Worm (Caenorhabditis elegans) whole organism, midembryonic: ENCODE data around the gene F23H12.3.
A peak's percentile ranks its signal among the peaks of the same experiment; 100 is the strongest.

ENCODE experiments used
- cog-1 ChIP-seq: sonication (generic microtip); optimal IDR thresholded peaks from 2 replicates; lab custom pipeline; 2016; ENCODE audit warnings: missing genetic modification characterization, missing compliant biosample characterization
- flt-1 ChIP-seq: fragments of 200-800 bp; sonication (Bioruptor generic); IDR thresholded peaks from 2 replicates; pipeline ENCODE4 v1.3.6; 2022; ENCODE audit warnings: missing genetic modification characterization, missing compliant biosample characterization
- klf-2 ChIP-seq: fragments of 200-800 bp; sonication (Bioruptor generic); conservative IDR thresholded peaks from 2 replicates; pipeline ENCODE4 v1.3.6; 2022; ENCODE audit warnings: missing genetic modification reagents, missing genetic modification characterization, missing compliant biosample characterization
- med-1 ChIP-seq: sonication (generic microtip); optimal IDR thresholded peaks from 2 replicates; lab custom pipeline; 2017; ENCODE audit warnings: missing genetic modification characterization, mild to moderate bottlenecking, missing compliant biosample characterization, antibody characterized with exemption, missing genetic modification reagents; ENCODE audit not compliant: insufficient read depth
- ref-1 ChIP-seq: fragments of 200-800 bp; sonication (Bioruptor generic); conservative IDR thresholded peaks from 2 replicates; pipeline ENCODE4 v1.3.6; 2022; ENCODE audit warnings: missing genetic modification reagents, missing genetic modification characterization, missing compliant biosample characterization
- tab-1 ChIP-seq: fragments of 200-800 bp; sonication (Bioruptor generic); IDR thresholded peaks from 2 replicates; pipeline ENCODE4 v1.3.6; 2022; ENCODE audit warnings: missing genetic modification characterization, missing compliant biosample characterization
- ztf-29 ChIP-seq: fragments of 200-800 bp; sonication (Bioruptor generic); IDR thresholded peaks from 2 replicates; pipeline ENCODE4 v1.3.6; 2022; ENCODE audit warnings: missing genetic modification reagents, missing genetic modification characterization, missing compliant biosample characterization

- no peak for TF ChIP-seq ztf-29
- TF ChIP-seq klf-2 = peak; percentile 72
- TF ChIP-seq ref-1 (GFP tag; lab: Robert Waterston, UW) = no peak
- peak; percentile 87 for TF ChIP-seq flt-1 (GFP tag; lab: Robert Waterston, UW)
- peak; percentile 54 for TF ChIP-seq med-1 (GFP tag; lab: Kevin White, UChicago)
- no peak for TF ChIP-seq tab-1
- peak; percentile 83 for TF ChIP-seq cog-1 (tag; lab: Kevin White, UChicago)
These were observed 1.5 kb upstream of the F23H12.3 start, which contains the start of gene tomm-20 for ce11 chrV:12343419-12343969.
